Fruit fly (Drosophila melanogaster) ovary, adult (tissue): ENCODE data around the gene Ugt37A2.
A peak's percentile ranks its signal among the peaks of the same experiment; 100 is the strongest.

Source experiments
- CG17801 ChIP-seq: fragments of 200-800 bp; optimal IDR thresholded peaks from 2 replicates; lab custom pipeline; 2019; ENCODE audit warnings: missing biosample characterization, mild to moderate bottlenecking, missing genetic modification characterization, moderate library complexity; ENCODE audit not compliant: partially characterized antibody

Ugt37A2 gene

dm6 chr3R:12716251-12716650, 23.2 kb upstream of the Ugt37A2 start:
- TF ChIP-seq CG17801 (GFP tag; lab: Kevin White, UChicago) = peak; percentile 5

dm6 chr3R:12716894-12717293, 22.5 kb upstream of the Ugt37A2 start:
- no peak for TF ChIP-seq CG17801 (GFP tag; lab: Kevin White, UChicago)

- TF ChIP-seq CG17801 (GFP tag; lab: Kevin White, UChicago) = peak; percentile 30
Observed at dm6 chr3R:12717588-12718535, 21.6 kb upstream of the Ugt37A2 start.

- TF ChIP-seq CG17801 (GFP tag; lab: Kevin White, UChicago) = no peak
Observed at dm6 chr3R:12718536-12719033, 20.9 kb upstream of the Ugt37A2 start.

- peak; percentile 68 for TF ChIP-seq CG17801 (GFP tag; lab: Kevin White, UChicago)
Observed at dm6 chr3R:12719627-12720343, 19.7 kb upstream of the Ugt37A2 start.

- no peak for TF ChIP-seq CG17801 (GFP tag; lab: Kevin White, UChicago)
Observed at dm6 chr3R:12720344-12721200, 18.9 kb upstream of the Ugt37A2 start.

- TF ChIP-seq CG17801 (GFP tag; lab: Kevin White, UChicago) = peak; percentile 75
Observed at dm6 chr3R:12722392-12722914, 17.0 kb upstream of the Ugt37A2 start, which contains the start of gene Men. Gene Men (minus strand): TSS chr3R:12722442.

- peak; percentile 10 for TF ChIP-seq CG17801 (GFP tag; lab: Kevin White, UChicago)
Observed at dm6 chr3R:12723759-12724158, 15.7 kb upstream of the Ugt37A2 start.

dm6 chr3R:12727944-12728649, 11.3 kb upstream of the Ugt37A2 start:
- no peak for TF ChIP-seq CG17801 (GFP tag; lab: Kevin White, UChicago)

dm6 chr3R:12743580-12743979, 4.1 kb downstream of the Ugt37A2 start, which contains the start of gene Ugt37A3:
Gene Ugt37A3 (minus strand): TSS chr3R:12743680.
- no peak for TF ChIP-seq CG17801 (GFP tag; lab: Kevin White, UChicago)

dm6 chr3R:12751027-12751426, 11.6 kb downstream of the Ugt37A2 start:
- no peak for TF ChIP-seq CG17801 (GFP tag; lab: Kevin White, UChicago)

dm6 chr3R:12783152-12783551, 43.7 kb downstream of the Ugt37A2 start, which contains the start of gene beat-Vc:
Gene beat-Vc (minus strand): TSS chr3R:12783216.
- no peak for TF ChIP-seq CG17801 (GFP tag; lab: Kevin White, UChicago)
